Worm (Caenorhabditis elegans) whole organism, L1 larva: ENCODE results near the gene Y44F5A.1.

Source experiments
- jun-1 ChIP-seq: fragments of 150-350 bp; optimal IDR thresholded peaks from 2 replicates; lab custom pipeline; 2014; ENCODE audit warnings: missing biosample characterization, missing genetic modification reagents, missing genetic modification characterization
- zag-1 ChIP-seq: fragments of 150-350 bp; optimal IDR thresholded peaks from 2 replicates; lab custom pipeline; 2014; ENCODE audit warnings: missing biosample characterization, missing genetic modification characterization
- ztf-11 ChIP-seq, 2 experiments: sonication (generic microtip); optimal IDR thresholded peaks; 2 replicates each; lab custom pipeline; 2016 to 2017; ENCODE audit warnings: missing genetic modification characterization in 2 of 2, missing biosample characterization in 1 of 2, missing compliant biosample characterization in 1 of 2

DNA sequence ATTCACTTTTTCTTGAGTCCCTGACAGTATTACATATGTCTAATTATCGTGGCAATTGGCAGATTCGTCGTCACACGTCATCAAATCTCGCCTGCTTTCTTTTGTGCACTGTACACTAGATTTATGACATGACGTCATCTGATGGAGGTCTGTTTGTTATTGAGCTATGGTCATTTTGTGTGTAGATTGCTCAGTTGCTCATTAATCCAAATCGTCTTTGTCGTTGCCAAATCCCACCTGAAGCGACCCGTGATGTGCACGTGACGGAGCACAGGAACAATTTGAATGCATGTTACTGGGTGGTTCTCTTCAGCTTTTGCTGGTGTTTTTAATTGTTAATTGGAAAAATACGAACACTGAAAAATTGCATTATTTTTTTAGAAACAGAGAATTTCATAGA, 25.4 kb upstream of the Y44F5A.1 start:
- TF ChIP-seq zag-1 (tag; lab: Kevin White, UChicago): no peak
- TF ChIP-seq jun-1: no peak
- no peak for TF ChIP-seq ztf-11 (tag; optimal IDR thresholded peaks at IDR 0.05; lab: Kevin White, UChicago)
